4 worm cellular contexts compared by ENCODE assay signal in genomic region chrII:10925804-10926570, ce11.
TF ChIP-seq lines count a peak whose summit lies in the region.

TSS of gene metr-1 (plus strand) at chrII:10926561.

TF ChIP-seq in whole organism, L1 larva, 84 proteins besides CTCF, POLR2A, EP300 and RAD21 (continued from another document and continues in another):
- TF ChIP-seq pax-3 (tag; optimal IDR thresholded peaks at IDR 0.05; lab: Kevin White, UChicago) (no peak), ceh-8 (GFP tag; optimal IDR thresholded peaks at IDR 0.05; lab: Kevin White, UChicago) (no peak), skn-1 (tag; optimal IDR thresholded peaks at IDR 0.05; lab: Kevin White, UChicago) (no peak), lin-13 (GFP tag; optimal IDR thresholded peaks at IDR 0.05; lab: Kevin White, UChicago) (no peak), lin-15B (tag; optimal IDR thresholded peaks at IDR 0.05; lab: Kevin White, UChicago) (no peak), ceh-88 (GFP tag; IDR thresholded peaks at IDR 0.05; lab: Robert Waterston, UW) (no peak), aha-1 (tag; optimal IDR thresholded peaks at IDR 0.05; lab: Kevin White, UChicago) (no peak), blmp-1 (tag; optimal IDR thresholded peaks at IDR 0.05; lab: Kevin White, UChicago) (peak; percentile 31), lir-3 (tag; optimal IDR thresholded peaks at IDR 0.05; lab: Kevin White, UChicago; ENCODE audit: poor library complexity) (peak; percentile 17), ceh-82 (tag; optimal IDR thresholded peaks at IDR 0.05; lab: Kevin White, UChicago) (no peak), ztf-11 (tag; optimal IDR thresholded peaks at IDR 0.05; lab: Kevin White, UChicago) (peak in 1 of 2 experiments; percentile 61), unc-98 (GFP tag; IDR thresholded peaks at IDR 0.05; lab: Robert Waterston, UW) (no peak), ces-1 (GFP tag; optimal IDR thresholded peaks at IDR 0.05; lab: Kevin White, UChicago) (no peak), dpl-1 (GFP tag; optimal IDR thresholded peaks at IDR 0.05; lab: Kevin White, UChicago) (peak; percentile 66 to 82 (median 69)), irx-1 (tag; optimal IDR thresholded peaks at IDR 0.05; lab: Kevin White, UChicago) (peak; percentile 21), unc-30 (tag; optimal IDR thresholded peaks at IDR 0.05; lab: Kevin White, UChicago) (no peak), efl-3 (GFP tag; optimal IDR thresholded peaks at IDR 0.05; lab: Kevin White, UChicago) (no peak), nhr-237 (tag; optimal IDR thresholded peaks at IDR 0.05; lab: Kevin White, UChicago) (no peak), nhr-47 (tag; optimal IDR thresholded peaks at IDR 0.05; lab: Kevin White, UChicago) (peak; percentile 60), sup-37 (GFP tag; optimal IDR thresholded peaks at IDR 0.05; lab: Kevin White, UChicago) (no peak), ceh-63 (GFP tag; optimal IDR thresholded peaks at IDR 0.05; lab: Kevin White, UChicago) (no peak), nhr-84 (tag; optimal IDR thresholded peaks at IDR 0.05; lab: Kevin White, UChicago) (no peak), fkh-8 (tag; optimal IDR thresholded peaks at IDR 0.05; lab: Kevin White, UChicago) (peak; percentile 9), elt-3 (tag; optimal IDR thresholded peaks at IDR 0.05; lab: Kevin White, UChicago) (peak in 1 of 6 experiments; percentile 4), nhr-77 (tag; optimal IDR thresholded peaks at IDR 0.05; lab: Kevin White, UChicago) (no peak), hpl-2 (GFP tag; optimal IDR thresholded peaks at IDR 0.05; lab: Kevin White, UChicago) (no peak), unc-62 (GFP tag; optimal IDR thresholded peaks at IDR 0.05; lab: Kevin White, UChicago) (no peak), mab-9 (GFP tag; IDR thresholded peaks at IDR 0.05; lab: Robert Waterston, UW) (no peak), lin-14 (GFP tag; optimal IDR thresholded peaks at IDR 0.05; lab: Kevin White, UChicago) (peak; percentile 18), tbx-2 (tag; optimal IDR thresholded peaks at IDR 0.05; lab: Kevin White, UChicago) (no peak), efl-1 (optimal IDR thresholded peaks at IDR 0.05; lab: Kevin White, UChicago) (peak; percentile 82 to 86), efl-1 (GFP tag; optimal IDR thresholded peaks at IDR 0.05 in 1 of 2; lab: Kevin White, UChicago) (peak; percentile 77 to 96), C34B4.2 (tag; optimal IDR thresholded peaks at IDR 0.05; lab: Kevin White, UChicago) (no peak), isw-1 (GFP tag; IDR thresholded peaks at IDR 0.05; lab: Robert Waterston, UW) (no peak)

TF ChIP-seq in whole organism, L2 larva, 48 proteins besides CTCF, POLR2A, EP300 and RAD21 (continued from another document):
- peak; percentile 15 for TF ChIP-seq sma-9 (GFP tag; optimal IDR thresholded peaks at IDR 0.05; lab: Kevin White, UChicago)
- TF ChIP-seq sma-9 (tag; optimal IDR thresholded peaks at IDR 0.05; lab: Kevin White, UChicago): no peak
- TF ChIP-seq ama-1 (optimal IDR thresholded peaks at IDR 0.05; lab: Kevin White, UChicago): peak; percentile 46
- TF ChIP-seq nhr-10 (tag; optimal IDR thresholded peaks at IDR 0.05; lab: Kevin White, UChicago): no peak

TF ChIP-seq in whole organism, L4 larva, 104 proteins besides CTCF, POLR2A, EP300 and RAD21 (continued from another document):
- TF ChIP-seq mes-2 (tag; optimal IDR thresholded peaks at IDR 0.05; lab: Kevin White, UChicago; ENCODE audit: poor library complexity, severe bottlenecking) (peak; percentile 89), ZK337.2 (GFP tag; IDR thresholded peaks at IDR 0.05; lab: Robert Waterston, UW) (0 out of 2 replicates have a peak, but pooled peaks have one; percentile 34), nhr-11 (tag; optimal IDR thresholded peaks at IDR 0.05; lab: Kevin White, UChicago) (no peak), lim-7 (GFP tag; IDR thresholded peaks at IDR 0.05; lab: Robert Waterston, UW) (0 out of 2 replicates have a peak, but pooled peaks have one; percentile 23), unc-62 (GFP tag; optimal IDR thresholded peaks at IDR 0.05 in 1 of 2; lab: Kevin White, UChicago) (peak in 1 of 2 experiments; percentile 28), unc-62 (tag; optimal IDR thresholded peaks at IDR 0.05; lab: Kevin White, UChicago) (no peak), unc-130 (GFP tag; optimal IDR thresholded peaks at IDR 0.05; lab: Kevin White, UChicago) (peak; percentile 66), lin-1 (GFP tag; IDR thresholded peaks at IDR 0.05; lab: Robert Waterston, UW) (no peak)

TF ChIP-seq in whole organism, young adult, 124 proteins besides CTCF, POLR2A, EP300 and RAD21 (continued from another document):
- TF ChIP-seq B0035.1 (tag; optimal IDR thresholded peaks at IDR 0.05; lab: Kevin White, UChicago) (no peak), F39B2.1 (GFP tag; IDR thresholded peaks at IDR 0.05; lab: Robert Waterston, UW) (no peak), ceh-58 (GFP tag; IDR thresholded peaks at IDR 0.05; lab: Robert Waterston, UW) (no peak), lin-54 (GFP tag; optimal IDR thresholded peaks at IDR 0.05; lab: Kevin White, UChicago) (peak; percentile 68), dpff-1 (tag; optimal IDR thresholded peaks at IDR 0.05; lab: Kevin White, UChicago) (no peak), snpc-1.1 (tag; optimal IDR thresholded peaks at IDR 0.05; lab: Kevin White, UChicago; ENCODE audit: insufficient read depth) (no peak), dpl-1 (GFP tag; optimal IDR thresholded peaks at IDR 0.05; lab: Kevin White, UChicago) (peak; percentile 66), sdz-38 (tag; optimal IDR thresholded peaks at IDR 0.05; lab: Kevin White, UChicago) (no peak), unc-62 (GFP tag; optimal IDR thresholded peaks at IDR 0.05; lab: Kevin White, UChicago) (no peak), lsy-27 (tag; optimal IDR thresholded peaks at IDR 0.05; lab: Kevin White, UChicago; ENCODE audit: borderline replicate concordance, insufficient read depth) (no peak), lsl-1 (GFP tag; optimal IDR thresholded peaks at IDR 0.05; lab: Kevin White, UChicago) (peak; percentile 41), efl-1 (GFP tag; optimal IDR thresholded peaks at IDR 0.05; lab: Kevin White, UChicago) (peak; percentile 92), hrde-1 (tag; optimal IDR thresholded peaks at IDR 0.05; lab: Kevin White, UChicago; ENCODE audit: borderline replicate concordance) (no peak), tbx-9 (tag; optimal IDR thresholded peaks at IDR 0.05; lab: Kevin White, UChicago; ENCODE audit: borderline replicate concordance) (no peak), mel-28 (tag; optimal IDR thresholded peaks at IDR 0.05; lab: Kevin White, UChicago; ENCODE audit: borderline replicate concordance) (no peak), let-526 (GFP tag; IDR thresholded peaks at IDR 0.05; lab: Robert Waterston, UW) (no peak), C06A6.2 (GFP tag; conservative IDR thresholded peaks at IDR 0.05; lab: Robert Waterston, UW) (no peak), xnd-1 (tag; optimal IDR thresholded peaks at IDR 0.05; lab: Kevin White, UChicago) (peak; percentile 27), let-607 (tag; optimal IDR thresholded peaks at IDR 0.05; lab: Kevin White, UChicago) (no peak), nhr-90 (tag; optimal IDR thresholded peaks at IDR 0.05; lab: Kevin White, UChicago) (no peak), zfh-2 (GFP tag; conservative IDR thresholded peaks at IDR 0.05; lab: Robert Waterston, UW) (no peak), ceh-27 (GFP tag; optimal IDR thresholded peaks at IDR 0.05; lab: Kevin White, UChicago) (no peak), Y53G8AR.9 (GFP tag; conservative IDR thresholded peaks at IDR 0.05; lab: Robert Waterston, UW) (no peak), nhr-179 (tag; optimal IDR thresholded peaks at IDR 0.05; lab: Kevin White, UChicago) (no peak), bed-1 (GFP tag; IDR thresholded peaks at IDR 0.05; lab: Robert Waterston, UW) (no peak), him-1 (tag; optimal IDR thresholded peaks at IDR 0.05; lab: Kevin White, UChicago) (no peak), attf-3 (GFP tag; conservative IDR thresholded peaks at IDR 0.05; lab: Robert Waterston, UW) (no peak), snpc-1.3 (tag; optimal IDR thresholded peaks at IDR 0.05; lab: Kevin White, UChicago; ENCODE audit: insufficient read depth) (no peak), aptf-2 (GFP tag; conservative IDR thresholded peaks at IDR 0.05; lab: Robert Waterston, UW) (no peak), F52B5.7 (tag; optimal IDR thresholded peaks at IDR 0.05; lab: Kevin White, UChicago) (no peak), dox-1 (GFP tag; IDR thresholded peaks at IDR 0.05; lab: Robert Waterston, UW) (no peak), K11D2.4 (GFP tag; IDR thresholded peaks at IDR 0.05; lab: Robert Waterston, UW) (no peak), attf-5 (GFP tag; optimal IDR thresholded peaks at IDR 0.05; lab: Kevin White, UChicago) (no peak), ztf-26 (tag; optimal IDR thresholded peaks at IDR 0.05; lab: Kevin White, UChicago) (no peak), egl-18 (GFP tag; IDR thresholded peaks at IDR 0.05; lab: Robert Waterston, UW) (no peak), ztf-18 (tag; optimal IDR thresholded peaks at IDR 0.05; lab: Kevin White, UChicago) (no peak), mcd-1 (GFP tag; IDR thresholded peaks at IDR 0.05; lab: Robert Waterston, UW) (peak; percentile 49; the same call in 1 of the 2 replicates), B0261.1 (tag; optimal IDR thresholded peaks at IDR 0.05; lab: Kevin White, UChicago) (no peak), Y95B8A.8 (GFP tag; IDR thresholded peaks at IDR 0.05; lab: Robert Waterston, UW) (0 out of 2 replicates have a peak, but pooled peaks have one; percentile 42), nhr-120 (GFP tag; IDR thresholded peaks at IDR 0.05; lab: Robert Waterston, UW) (no peak), ztf-22 (GFP tag; optimal IDR thresholded peaks at IDR 0.05; lab: Kevin White, UChicago) (no peak), sea-2 (GFP tag; IDR thresholded peaks at IDR 0.05; lab: Robert Waterston, UW) (no peak), nfyb-1 (GFP tag; IDR thresholded peaks at IDR 0.05; lab: Robert Waterston, UW) (no peak), madf-10 (tag; optimal IDR thresholded peaks at IDR 0.05; lab: Kevin White, UChicago) (no peak), ceh-40 (GFP tag; IDR thresholded peaks at IDR 0.05; lab: Robert Waterston, UW) (no peak), T26A5.8 (tag; optimal IDR thresholded peaks at IDR 0.05; lab: Kevin White, UChicago) (no peak), tbp1 (GFP tag; optimal IDR thresholded peaks at IDR 0.05; lab: Kevin White, UChicago) (no peak), hlh-12 (tag; optimal IDR thresholded peaks at IDR 0.05; lab: Kevin White, UChicago) (no peak), cebp-1 (GFP tag; IDR thresholded peaks at IDR 0.05; lab: Robert Waterston, UW) (no peak), cebp-1 (tag; optimal IDR thresholded peaks at IDR 0.05; lab: Kevin White, UChicago) (no peak), B0336.3 (GFP tag; IDR thresholded peaks at IDR 0.05; lab: Robert Waterston, UW) (no peak), pbrm-1 (GFP tag; IDR thresholded peaks at IDR 0.05; lab: Robert Waterston, UW) (no peak), Y53F4B.3 (GFP tag; IDR thresholded peaks at IDR 0.05; lab: Robert Waterston, UW) (no peak), ceh-91 (GFP tag; IDR thresholded peaks at IDR 0.05; lab: Robert Waterston, UW) (peak; percentile 31; the same call in 1 of the 2 replicates), Y79H2A.3 (GFP tag; conservative IDR thresholded peaks at IDR 0.05; lab: Robert Waterston, UW) (no peak), K12H6.12 (tag; optimal IDR thresholded peaks at IDR 0.05; lab: Kevin White, UChicago) (no peak), D2030.7 (GFP tag; IDR thresholded peaks at IDR 0.05; lab: Robert Waterston, UW) (no peak), rcor-1 (GFP tag; IDR thresholded peaks at IDR 0.05; lab: Robert Waterston, UW) (no peak), hmg-20 (GFP tag; IDR thresholded peaks at IDR 0.05; lab: Robert Waterston, UW) (peak; percentile 35; the same call in 1 of the 2 replicates), unc-130 (GFP tag; optimal IDR thresholded peaks at IDR 0.05; lab: Kevin White, UChicago) (no peak), rec-8 (tag; optimal IDR thresholded peaks at IDR 0.05; lab: Kevin White, UChicago) (peak in 1 of 2 experiments; percentile 18), C17E4.6 (GFP tag; IDR thresholded peaks at IDR 0.05; lab: Robert Waterston, UW) (no peak), F10E7.11 (tag; optimal IDR thresholded peaks at IDR 0.05; lab: Kevin White, UChicago) (no peak), nhr-80 (tag; optimal IDR thresholded peaks at IDR 0.05; lab: Kevin White, UChicago) (peak; percentile 9), snpc-4 (GFP tag; optimal IDR thresholded peaks at IDR 0.05; lab: Kevin White, UChicago) (no peak), snpc-4 (tag; optimal IDR thresholded peaks at IDR 0.05; lab: Kevin White, UChicago) (no peak), ztf-25 (GFP tag; IDR thresholded peaks at IDR 0.05; lab: Robert Waterston, UW) (no peak), lin-40 (tag; optimal IDR thresholded peaks at IDR 0.05; lab: Kevin White, UChicago) (no peak), F57A8.1 (GFP tag; optimal IDR thresholded peaks at IDR 0.05; lab: Kevin White, UChicago) (no peak), fkh-3 (tag; optimal IDR thresholded peaks at IDR 0.05; lab: Kevin White, UChicago) (no peak), rpc-1 (optimal IDR thresholded peaks at IDR 0.05; lab: Kevin White, UChicago) (no peak), rpc-1 (tag; optimal IDR thresholded peaks at IDR 0.05; lab: Kevin White, UChicago) (no peak), tlf-1 (GFP tag; optimal IDR thresholded peaks at IDR 0.05; lab: Kevin White, UChicago) (no peak), nhr-27 (tag; optimal IDR thresholded peaks at IDR 0.05; lab: Kevin White, UChicago) (no peak), cebp-2 (GFP tag; IDR thresholded peaks at IDR 0.05; lab: Robert Waterston, UW) (no peak), die-1 (tag; optimal IDR thresholded peaks at IDR 0.05; lab: Kevin White, UChicago) (no peak), lir-1 (GFP tag; conservative IDR thresholded peaks at IDR 0.05; lab: Robert Waterston, UW) (no peak), chd-7 (tag; optimal IDR thresholded peaks at IDR 0.05; lab: Kevin White, UChicago) (no peak), nfya-1 (tag; optimal IDR thresholded peaks at IDR 0.05; lab: Kevin White, UChicago; ENCODE audit: borderline replicate concordance, insufficient read depth) (no peak), F49E8.2 (tag; optimal IDR thresholded peaks at IDR 0.05; lab: Kevin White, UChicago; ENCODE audit: insufficient read depth) (no peak), madf-3 (GFP tag; IDR thresholded peaks at IDR 0.05; lab: Robert Waterston, UW) (no peak), athp-1 (tag; optimal IDR thresholded peaks at IDR 0.05; lab: Kevin White, UChicago) (no peak), hsf-1 (GFP tag; IDR thresholded peaks at IDR 0.05; lab: Robert Waterston, UW) (no peak), hmg-1.2 (GFP tag; IDR thresholded peaks at IDR 0.05; lab: Robert Waterston, UW) (no peak), snpc-3.4 (tag; optimal IDR thresholded peaks at IDR 0.05; lab: Kevin White, UChicago) (no peak), Y67H2A.10 (GFP tag; conservative IDR thresholded peaks at IDR 0.05; lab: Robert Waterston, UW) (no peak), F33H1.4 (GFP tag; IDR thresholded peaks at IDR 0.05; lab: Robert Waterston, UW) (peak; percentile 53), ZK185.1 (tag; optimal IDR thresholded peaks at IDR 0.05; lab: Kevin White, UChicago; ENCODE audit: poor library complexity, severe bottlenecking) (peak; percentile 5)
